Comparison of ENCODE assay signal across 2 worm cellular contexts in the genomic region with DNA sequence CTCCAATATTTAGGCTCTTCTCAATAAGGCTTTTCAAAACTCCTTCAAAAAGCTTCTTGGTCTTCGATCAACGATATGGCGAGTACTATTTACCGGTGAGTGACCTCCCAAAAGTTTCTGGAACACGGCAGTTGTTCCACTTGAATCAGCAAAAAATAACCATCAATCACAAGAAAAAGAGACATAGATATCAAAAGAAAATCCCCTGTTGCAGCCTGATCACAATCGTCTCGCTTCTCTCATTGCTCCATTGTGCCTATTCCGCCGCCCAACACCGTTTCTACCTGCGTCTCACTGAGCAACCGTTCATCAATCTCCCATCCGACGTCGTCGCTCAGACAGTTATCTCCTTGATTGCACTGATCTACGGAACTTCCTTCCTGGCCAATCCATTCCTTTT.
TF ChIP-seq lines count a peak whose summit lies in the region.

Gene emc-5, plus strand, starts transcription at position 14 of the 400 bp plus-strand sequence.

TF ChIP-seq in whole organism, L3 larva, 47 proteins besides CTCF, POLR2A, EP300 and RAD21 (continued from another document):
- no peak for TF ChIP-seq elt-2 (tag; optimal IDR thresholded peaks at IDR 0.05; lab: Kevin White, UChicago)

TF ChIP-seq in whole organism, L4 larva, 104 proteins besides CTCF, POLR2A, EP300 and RAD21 (continued from another document):
- TF ChIP-seq daf-16 (GFP tag; optimal IDR thresholded peaks at IDR 0.05; lab: Kevin White, UChicago) = peak in 1 of 2 experiments; percentile 43
- no peak for TF ChIP-seq daf-16 (tag; optimal IDR thresholded peaks at IDR 0.05; lab: Kevin White, UChicago)
- TF ChIP-seq nhr-41 (GFP tag; IDR thresholded peaks at IDR 0.05; lab: Robert Waterston, UW) = no peak
- no peak for TF ChIP-seq zag-1 (tag; optimal IDR thresholded peaks at IDR 0.05; lab: Kevin White, UChicago)
- TF ChIP-seq D1046.2 (GFP tag; IDR thresholded peaks at IDR 0.05; lab: Robert Waterston, UW) = no peak
TF ChIP-seq in whole organism, L4 larva: peak in this region for 3.
